Fruit fly (Drosophila melanogaster) whole organism, embryonic: ENCODE results near the gene Kdm5.

Experiments
- Aef1 ChIP-seq: fragments of 200-800 bp; sonication (Bioruptor generic); IDR thresholded peaks from 3 replicates; pipeline ENCODE4 v1.3.6; 2022; ENCODE audit warnings: missing biosample characterization, missing genetic modification characterization
- CG10366 ChIP-seq: fragments of 200-800 bp; sonication (Bioruptor generic); IDR thresholded peaks from 2 replicates; pipeline ENCODE4 v1.3.6; 2022; ENCODE audit warnings: missing biosample characterization, missing genetic modification characterization
- CG10543 ChIP-seq: fragments of 200-800 bp; sonication (Bioruptor generic); optimal IDR thresholded peaks from 3 replicates; lab custom pipeline; 2017; ENCODE audit warnings: missing biosample characterization, mild to moderate bottlenecking, missing genetic modification characterization, moderate library complexity
- CG10979 ChIP-seq: fragments of 200-800 bp; sonication (Bioruptor generic); optimal IDR thresholded peaks from 2 replicates; lab custom pipeline; 2018; ENCODE audit warnings: missing biosample characterization, mild to moderate bottlenecking, missing genetic modification characterization, moderate library complexity
- CG11398 ChIP-seq: fragments of 200-800 bp; sonication (Bioruptor generic); optimal IDR thresholded peaks from 2 replicates; lab custom pipeline; 2016; ENCODE audit warnings: missing biosample characterization, missing genetic modification characterization
- CG12219 ChIP-seq: fragments of 200-800 bp; sonication (Bioruptor generic); optimal IDR thresholded peaks from 3 replicates; lab custom pipeline; 2018; ENCODE audit warnings: missing biosample characterization, mild to moderate bottlenecking, missing genetic modification characterization
- CG12299 ChIP-seq: fragments of 200-800 bp; sonication (Bioruptor generic); optimal IDR thresholded peaks from 2 replicates; lab custom pipeline; 2018; ENCODE audit warnings: missing biosample characterization, mild to moderate bottlenecking, missing genetic modification characterization
- CG1233 ChIP-seq: fragments of 200-800 bp; sonication (Bioruptor generic); optimal IDR thresholded peaks from 4 replicates; lab custom pipeline; 2018; ENCODE audit warnings: missing biosample characterization, mild to moderate bottlenecking, missing genetic modification characterization
- CG12659 ChIP-seq: fragments of 200-800 bp; sonication (Bioruptor generic); optimal IDR thresholded peaks from 3 replicates; lab custom pipeline; 2017; ENCODE audit warnings: mild to moderate bottlenecking, missing biosample characterization, missing genetic modification reagents, missing genetic modification characterization
- CG13287 ChIP-seq: fragments of 200-800 bp; sonication (Bioruptor generic); IDR thresholded peaks from 2 replicates; pipeline ENCODE4 v1.3.6; 2022; ENCODE audit warnings: missing biosample characterization, missing genetic modification characterization; ENCODE audit not compliant: partially characterized antibody
- CG13424 ChIP-seq: fragments of 200-800 bp; sonication (Bioruptor generic); optimal IDR thresholded peaks from 2 replicates; lab custom pipeline; 2019; ENCODE audit warnings: missing biosample characterization, mild to moderate bottlenecking, missing genetic modification characterization, moderate library complexity
- CG15601 ChIP-seq: fragments of 200-800 bp; sonication (Bioruptor generic); optimal IDR thresholded peaks from 3 replicates; lab custom pipeline; 2019; ENCODE audit warnings: missing biosample characterization, mild to moderate bottlenecking, missing genetic modification characterization, moderate library complexity
- CG17385 ChIP-seq: fragments of 200-800 bp; sonication (Bioruptor generic); optimal IDR thresholded peaks from 3 replicates; lab custom pipeline; 2018; ENCODE audit warnings: missing biosample characterization, mild to moderate bottlenecking, missing genetic modification characterization
- CG18262 ChIP-seq: fragments of 200-800 bp; optimal IDR thresholded peaks from 3 replicates; lab custom pipeline; 2019; ENCODE audit warnings: missing biosample characterization, mild to moderate bottlenecking, missing genetic modification characterization, moderate library complexity
- CG2678 ChIP-seq: fragments of 200-800 bp; sonication (Bioruptor generic); optimal IDR thresholded peaks from 3 replicates; lab custom pipeline; 2019; ENCODE audit warnings: missing biosample characterization, mild to moderate bottlenecking, missing genetic modification characterization, moderate library complexity
- CG3281 ChIP-seq: fragments of 200-800 bp; sonication (Bioruptor generic); optimal IDR thresholded peaks from 3 replicates; lab custom pipeline; 2017; ENCODE audit warnings: missing biosample characterization, mild to moderate bottlenecking, missing genetic modification characterization
- CG5180 ChIP-seq: fragments of 200-800 bp; sonication (Bioruptor generic); optimal IDR thresholded peaks from 3 replicates; lab custom pipeline; 2017; ENCODE audit warnings: missing biosample characterization, missing genetic modification characterization, mild to moderate bottlenecking, moderate library complexity, missing genetic modification reagents
- CG6175 ChIP-seq: fragments of 200-800 bp; sonication (Bioruptor generic); IDR thresholded peaks from 3 replicates; pipeline ENCODE4 v1.3.6; 2022; ENCODE audit warnings: missing biosample characterization, missing genetic modification characterization
- CG6254 ChIP-seq: fragments of 200-800 bp; sonication (Bioruptor generic); optimal IDR thresholded peaks from 3 replicates; lab custom pipeline; 2017; ENCODE audit warnings: mild to moderate bottlenecking, missing biosample characterization, missing genetic modification reagents, missing genetic modification characterization
- CG6854 ChIP-seq: fragments of 200-800 bp; sonication (Bioruptor generic); optimal IDR thresholded peaks from 3 replicates; lab custom pipeline; 2017; ENCODE audit warnings: missing biosample characterization, mild to moderate bottlenecking, missing genetic modification characterization
- CG7271 ChIP-seq: fragments of 200-800 bp; sonication (Bioruptor generic); optimal IDR thresholded peaks from 2 replicates; lab custom pipeline; 2018; ENCODE audit warnings: missing biosample characterization, mild to moderate bottlenecking, missing genetic modification characterization, moderate library complexity
- CG8388 ChIP-seq: fragments of 200-800 bp; sonication (Bioruptor generic); optimal IDR thresholded peaks from 2 replicates; lab custom pipeline; 2019; ENCODE audit warnings: missing biosample characterization, mild to moderate bottlenecking, missing genetic modification characterization, moderate library complexity
- CG8924 ChIP-seq: fragments of 200-800 bp; optimal IDR thresholded peaks from 3 replicates; lab custom pipeline; 2019; ENCODE audit warnings: missing biosample characterization, mild to moderate bottlenecking, missing genetic modification characterization, moderate library complexity
- CG9797 ChIP-seq: fragments of 200-800 bp; sonication (Bioruptor generic); optimal IDR thresholded peaks from 3 replicates; lab custom pipeline; 2018; ENCODE audit warnings: missing biosample characterization, mild to moderate bottlenecking, missing genetic modification characterization
- CkIIα-i1 ChIP-seq: fragments of 200-800 bp; sonication (Bioruptor generic); IDR thresholded peaks from 2 replicates; pipeline ENCODE4 v1.3.6; 2022; ENCODE audit warnings: missing biosample characterization, missing genetic modification characterization
- CoRest ChIP-seq: fragments of 200-800 bp; sonication (Bioruptor generic); optimal IDR thresholded peaks from 3 replicates; lab custom pipeline; 2018; ENCODE audit warnings: missing biosample characterization, mild to moderate bottlenecking, missing genetic modification characterization, moderate library complexity
- Ets65A ChIP-seq: fragments of 200-800 bp; sonication (Bioruptor generic); peaks from one replicate; lab custom pipeline; 2016; ENCODE audit warnings: missing biosample characterization, missing genetic modification characterization
- Ets97D ChIP-seq: fragments of 200-800 bp; sonication (Bioruptor generic); optimal IDR thresholded peaks from 3 replicates; lab custom pipeline; 2016; ENCODE audit warnings: missing biosample characterization, missing genetic modification characterization
- MBD-R2 ChIP-seq: fragments of 200-800 bp; sonication (Bioruptor generic); IDR thresholded peaks from 2 replicates; pipeline ENCODE4 v1.3.6; 2022; ENCODE audit warnings: missing biosample characterization, missing genetic modification characterization
- MESR4 ChIP-seq: fragments of 200-800 bp; sonication (Bioruptor generic); optimal IDR thresholded peaks from 2 replicates; lab custom pipeline; 2018; ENCODE audit warnings: missing biosample characterization, mild to moderate bottlenecking, missing genetic modification characterization, moderate library complexity
- Med ChIP-seq: fragments of 200-800 bp; sonication (Bioruptor generic); peaks from one replicate; lab custom pipeline; 2016; ENCODE audit warnings: missing biosample characterization, missing genetic modification characterization, mild to moderate bottlenecking, inconsistent platforms, moderate library complexity
- Side ChIP-seq: fragments of 200-800 bp; sonication (Bioruptor generic); optimal IDR thresholded peaks from 2 replicates; lab custom pipeline; 2016; ENCODE audit warnings: missing biosample characterization, missing genetic modification characterization
- Spps ChIP-seq: fragments of 200-800 bp; sonication (Bioruptor generic); optimal IDR thresholded peaks from 2 replicates; lab custom pipeline; 2018; ENCODE audit warnings: missing biosample characterization, mild to moderate bottlenecking, missing genetic modification characterization
- TFAM ChIP-seq: fragments of 200-800 bp; sonication (Bioruptor generic); optimal IDR thresholded peaks from 2 replicates; lab custom pipeline; 2017; ENCODE audit warnings: missing biosample characterization, missing genetic modification characterization, inconsistent platforms
- Vsx1 ChIP-seq: fragments of 200-800 bp; sonication (Bioruptor generic); optimal IDR thresholded peaks from 2 replicates; lab custom pipeline; 2017; ENCODE audit warnings: missing biosample characterization, mild to moderate bottlenecking, missing genetic modification characterization, missing genetic modification reagents
- bcd ChIP-seq: fragments of 200-800 bp; sonication (Bioruptor generic); optimal IDR thresholded peaks from 2 replicates; lab custom pipeline; 2017; ENCODE audit warnings: missing biosample characterization, mild to moderate bottlenecking, missing genetic modification characterization
- chn ChIP-seq: fragments of 200-800 bp; sonication (Bioruptor generic); optimal IDR thresholded peaks from 2 replicates; lab custom pipeline; 2016; ENCODE audit warnings: missing biosample characterization, missing genetic modification characterization
- dysf ChIP-seq: fragments of 200-800 bp; sonication (Bioruptor generic); IDR thresholded peaks from 3 replicates; pipeline ENCODE4 v1.3.6; 2022; ENCODE audit warnings: missing biosample characterization, missing genetic modification characterization
- exex ChIP-seq: fragments of 200-800 bp; sonication (Bioruptor generic); optimal IDR thresholded peaks from 4 replicates; lab custom pipeline; 2018; ENCODE audit warnings: missing biosample characterization, mild to moderate bottlenecking, missing genetic modification characterization, moderate library complexity
- fd64A ChIP-seq: fragments of 200-800 bp; sonication (Bioruptor generic); optimal IDR thresholded peaks from 3 replicates; lab custom pipeline; 2018; ENCODE audit warnings: missing biosample characterization, mild to moderate bottlenecking, missing genetic modification characterization
- fu2 ChIP-seq: fragments of 200-800 bp; sonication (Bioruptor generic); optimal IDR thresholded peaks from 2 replicates; lab custom pipeline; 2016; ENCODE audit warnings: missing biosample characterization, missing genetic modification characterization
- gcm2 ChIP-seq: fragments of 200-800 bp; sonication (Bioruptor generic); optimal IDR thresholded peaks from 2 replicates; lab custom pipeline; 2016; ENCODE audit warnings: missing biosample characterization, missing genetic modification characterization
- oc ChIP-seq: fragments of 200-800 bp; sonication (Bioruptor generic); optimal IDR thresholded peaks from 2 replicates; lab custom pipeline; 2018; ENCODE audit warnings: missing biosample characterization, mild to moderate bottlenecking, missing genetic modification characterization, moderate library complexity
- onecut ChIP-seq: fragments of 200-800 bp; sonication (Bioruptor generic); IDR thresholded peaks from 2 replicates; pipeline ENCODE4 v1.3.6; 2022; ENCODE audit warnings: missing biosample characterization, missing genetic modification characterization
- run ChIP-seq: fragments of 200-800 bp; sonication (Bioruptor generic); optimal IDR thresholded peaks from 3 replicates; lab custom pipeline; 2018; ENCODE audit warnings: missing biosample characterization, mild to moderate bottlenecking, missing genetic modification characterization
- schlank ChIP-seq: fragments of 200-800 bp; sonication (Bioruptor generic); optimal IDR thresholded peaks from 2 replicates; lab custom pipeline; 2018; ENCODE audit warnings: missing biosample characterization, mild to moderate bottlenecking, missing genetic modification characterization
- trem ChIP-seq: fragments of 200-800 bp; optimal IDR thresholded peaks from 3 replicates; lab custom pipeline; 2019; ENCODE audit warnings: missing biosample characterization, mild to moderate bottlenecking, missing genetic modification characterization, moderate library complexity
- wdn ChIP-seq: fragments of 200-800 bp; sonication (Bioruptor generic); IDR thresholded peaks from 2 replicates; pipeline ENCODE4 v1.3.6; 2022; ENCODE audit warnings: missing biosample characterization, missing genetic modification characterization
- zf30C ChIP-seq: fragments of 200-800 bp; sonication (Bioruptor generic); optimal IDR thresholded peaks from 3 replicates; lab custom pipeline; 2018; ENCODE audit warnings: missing biosample characterization, mild to moderate bottlenecking, missing genetic modification characterization

The Kdm5 gene

dm6 chr2L:5997609-5998229 lies 1.6 kb downstream of the Kdm5 start (continued):
- TF ChIP-seq zf30C (GFP tag; lab: Kevin White, UChicago) (peak; percentile 66), CG6254 (peak; percentile 46), onecut (GFP tag; lab: Robert Waterston, UW) (peak; percentile 69), CG6175 (0 out of 3 replicates have a peak, but pooled peaks have one; percentile 37), run (tag; lab: Kevin White, UChicago) (peak; percentile 68), MESR4 (no peak), wdn (GFP tag; lab: Robert Waterston, UW) (no peak), CG11398 (GFP tag; lab: Kevin White, UChicago) (no peak), schlank (tag; lab: Kevin White, UChicago) (peak; percentile 59), oc (peak; percentile 18), CG13424 (peak; percentile 11), CG17385 (peak; percentile 64), chn (GFP tag; lab: Kevin White, UChicago) (no peak), Ets97D (GFP tag; lab: Kevin White, UChicago) (peak; percentile 97), Side (GFP tag; lab: Kevin White, UChicago) (peak; percentile 48), CG7271 (tag; lab: Kevin White, UChicago) (peak; percentile 73), bcd (peak; percentile 43), CG6854 (peak; percentile 67), dysf (GFP tag; lab: Robert Waterston, UW) (peak; percentile 25; the same call in 1 of the 3 replicates), gcm2 (GFP tag; lab: Kevin White, UChicago) (no peak), CG10543 (GFP tag; lab: Kevin White, UChicago) (peak; percentile 72), CG8388 (GFP tag; lab: Kevin White, UChicago) (peak; percentile 57), CG8924 (peak; percentile 43), CG18262 (tag; lab: Kevin White, UChicago) (peak; percentile 46), CG3281 (GFP tag; lab: Kevin White, UChicago) (peak; percentile 61), fd64A (GFP tag; lab: Kevin White, UChicago) (peak; percentile 78), TFAM (GFP tag; lab: Kevin White, UChicago) (peak; percentile 15), CG12219 (GFP tag; lab: Kevin White, UChicago) (peak; percentile 73), exex (peak; percentile 4), Med (GFP tag; lab: Kevin White, UChicago) (peak; percentile 94), CG13287 (GFP tag; lab: Robert Waterston, UW) (no peak), CG1233 (GFP tag; lab: Kevin White, UChicago) (peak; percentile 73), Aef1 (GFP tag; lab: Robert Waterston, UW) (no peak), CG12659 (GFP tag; lab: Kevin White, UChicago) (peak; percentile 32), MBD-R2 (GFP tag; lab: Robert Waterston, UW) (no peak), CG2678 (tag; lab: Kevin White, UChicago) (no peak), CoRest (tag; lab: Kevin White, UChicago) (peak; percentile 39), CkIIα-i1 (GFP tag; lab: Robert Waterston, UW) (no peak), trem (tag; lab: Kevin White, UChicago) (peak; percentile 21), Ets65A (GFP tag; lab: Kevin White, UChicago) (peak; percentile 44), CG10979 (tag; lab: Kevin White, UChicago) (peak; percentile 37), Spps (tag; lab: Kevin White, UChicago) (peak; percentile 30), CG15601 (tag; lab: Kevin White, UChicago) (peak; percentile 66), CG12299 (peak; percentile 65), Vsx1 (GFP tag; lab: Kevin White, UChicago) (peak; percentile 18), CG9797 (peak; percentile 27), CG10366 (GFP tag; lab: Robert Waterston, UW) (no peak), fu2 (no peak), CG5180 (peak; percentile 72)
